Fruit fly (Drosophila melanogaster) whole organism, embryonic: ENCODE data around the gene stops.

ENCODE experiments used
- Abd-B ChIP-seq: fragments of 200-800 bp; sonication (Bioruptor generic); optimal IDR thresholded peaks from 2 replicates; lab custom pipeline; 2018; ENCODE audit warnings: missing biosample characterization, mild to moderate bottlenecking, missing genetic modification characterization, moderate library complexity
- Bgb ChIP-seq: fragments of 200-800 bp; sonication (Bioruptor generic); IDR thresholded peaks from 2 replicates; pipeline ENCODE4 v1.3.6; 2022; ENCODE audit warnings: missing biosample characterization, missing genetic modification characterization; ENCODE audit not compliant: partially characterized antibody
- Blimp-1 ChIP-seq: fragments of 200-800 bp; sonication (Bioruptor generic); optimal IDR thresholded peaks from 3 replicates; lab custom pipeline; 2018; ENCODE audit warnings: missing biosample characterization, missing genetic modification characterization, mild to moderate bottlenecking, moderate library complexity, missing genetic modification reagents
- CG10366 ChIP-seq: fragments of 200-800 bp; sonication (Bioruptor generic); IDR thresholded peaks from 2 replicates; pipeline ENCODE4 v1.3.6; 2022; ENCODE audit warnings: missing biosample characterization, missing genetic modification characterization
- CG10543 ChIP-seq: fragments of 200-800 bp; sonication (Bioruptor generic); optimal IDR thresholded peaks from 3 replicates; lab custom pipeline; 2017; ENCODE audit warnings: missing biosample characterization, mild to moderate bottlenecking, missing genetic modification characterization, moderate library complexity
- CG12391 ChIP-seq: fragments of 200-800 bp; sonication (Bioruptor generic); optimal IDR thresholded peaks from 3 replicates; lab custom pipeline; 2018; ENCODE audit warnings: missing biosample characterization, mild to moderate bottlenecking, missing genetic modification characterization, moderate library complexity
- CG13894 ChIP-seq: fragments of 200-800 bp; sonication (Bioruptor generic); optimal IDR thresholded peaks from 3 replicates; lab custom pipeline; 2018; ENCODE audit warnings: missing biosample characterization, mild to moderate bottlenecking, missing genetic modification characterization, moderate library complexity
- CG1603 ChIP-seq: fragments of 200-800 bp; sonication (Bioruptor generic); optimal IDR thresholded peaks from 2 replicates; lab custom pipeline; 2019; ENCODE audit warnings: missing biosample characterization, mild to moderate bottlenecking, missing genetic modification characterization, moderate library complexity
- CG17186 ChIP-seq: fragments of 200-800 bp; sonication (Bioruptor generic); optimal IDR thresholded peaks from 3 replicates; lab custom pipeline; 2017; ENCODE audit warnings: missing biosample characterization, missing genetic modification reagents, missing genetic modification characterization
- CG18476 ChIP-seq: fragments of 200-800 bp; sonication (Bioruptor generic); optimal IDR thresholded peaks from 2 replicates; lab custom pipeline; 2016; ENCODE audit warnings: missing biosample characterization, mild to moderate bottlenecking, missing genetic modification characterization
- CG2116 ChIP-seq: fragments of 200-800 bp; sonication (Bioruptor generic); optimal IDR thresholded peaks from 3 replicates; lab custom pipeline; 2018; ENCODE audit warnings: missing biosample characterization, mild to moderate bottlenecking, missing genetic modification characterization
- CG3281 ChIP-seq: fragments of 200-800 bp; sonication (Bioruptor generic); optimal IDR thresholded peaks from 3 replicates; lab custom pipeline; 2017; ENCODE audit warnings: missing biosample characterization, mild to moderate bottlenecking, missing genetic modification characterization
- CG34224 ChIP-seq: fragments of 200-800 bp; sonication (Bioruptor generic); IDR thresholded peaks from 3 replicates; pipeline ENCODE4 v1.3.6; 2022; ENCODE audit warnings: missing biosample characterization, missing genetic modification characterization; ENCODE audit not compliant: partially characterized antibody
- CG6689 ChIP-seq: fragments of 200-800 bp; sonication (Bioruptor generic); IDR thresholded peaks from 2 replicates; pipeline ENCODE4 v1.3.6; 2022; ENCODE audit warnings: missing biosample characterization, missing genetic modification characterization
- CG6854 ChIP-seq: fragments of 200-800 bp; sonication (Bioruptor generic); optimal IDR thresholded peaks from 3 replicates; lab custom pipeline; 2017; ENCODE audit warnings: missing biosample characterization, mild to moderate bottlenecking, missing genetic modification characterization
- CG8388 ChIP-seq: fragments of 200-800 bp; sonication (Bioruptor generic); optimal IDR thresholded peaks from 2 replicates; lab custom pipeline; 2019; ENCODE audit warnings: missing biosample characterization, mild to moderate bottlenecking, missing genetic modification characterization, moderate library complexity
- CG8478 ChIP-seq: fragments of >200 bp; optimal IDR thresholded peaks from 2 replicates; lab custom pipeline; 2018
- CkIIα-i1 ChIP-seq: fragments of 200-800 bp; sonication (Bioruptor generic); IDR thresholded peaks from 2 replicates; pipeline ENCODE4 v1.3.6; 2022; ENCODE audit warnings: missing biosample characterization, missing genetic modification characterization
- Dad ChIP-seq: fragments of 200-800 bp; sonication (Bioruptor generic); optimal IDR thresholded peaks from 3 replicates; lab custom pipeline; 2016; ENCODE audit warnings: missing biosample characterization, missing genetic modification characterization
- Ets65A ChIP-seq: fragments of 200-800 bp; sonication (Bioruptor generic); peaks from one replicate; lab custom pipeline; 2016; ENCODE audit warnings: missing biosample characterization, missing genetic modification characterization
- HHEX ChIP-seq: fragments of 200-800 bp; sonication (Bioruptor generic); optimal IDR thresholded peaks from 3 replicates; lab custom pipeline; 2017; ENCODE audit warnings: missing biosample characterization, mild to moderate bottlenecking, missing genetic modification characterization, missing genetic modification reagents
- Mes4 ChIP-seq: fragments of 200-800 bp; sonication (Bioruptor generic); optimal IDR thresholded peaks from 2 replicates; lab custom pipeline; 2016; ENCODE audit warnings: missing biosample characterization, missing genetic modification characterization
- NC2α ChIP-seq: fragments of 200-800 bp; sonication (Bioruptor generic); optimal IDR thresholded peaks from 2 replicates; lab custom pipeline; 2016; ENCODE audit warnings: missing biosample characterization, missing genetic modification characterization
- Nf-YA ChIP-seq: fragments of 200-800 bp; sonication (Bioruptor generic); IDR thresholded peaks from 2 replicates; pipeline ENCODE4 v1.3.6; 2022; ENCODE audit warnings: missing biosample characterization, missing genetic modification characterization
- Nf-YB ChIP-seq: fragments of 200-800 bp; sonication (Bioruptor generic); optimal IDR thresholded peaks from 3 replicates; lab custom pipeline; 2019; ENCODE audit warnings: missing biosample characterization, mild to moderate bottlenecking, missing genetic modification characterization, moderate library complexity
- Pdp1 ChIP-seq, 2 experiments: fragments of 200-800 bp; sonication (Bioruptor generic); optimal IDR thresholded peaks; 3 replicates each; lab custom pipeline; 2016; ENCODE audit warnings: missing biosample characterization in 2 of 2, missing genetic modification characterization in 2 of 2, mild to moderate bottlenecking in 1 of 2, moderate library complexity in 1 of 2
- Ptx1 ChIP-seq: fragments of 200-800 bp; sonication (Bioruptor generic); IDR thresholded peaks from 2 replicates; pipeline ENCODE4 v1.3.6; 2022; ENCODE audit warnings: missing biosample characterization, missing genetic modification characterization
- Rx ChIP-seq: fragments of 200-800 bp; sonication (Bioruptor generic); IDR thresholded peaks from 2 replicates; pipeline ENCODE4 v1.3.6; 2022; ENCODE audit warnings: missing biosample characterization, missing genetic modification characterization
- Taf1 ChIP-seq: fragments of 200-800 bp; sonication (Bioruptor generic); IDR thresholded peaks from 2 replicates; pipeline ENCODE4 v1.3.6; 2022; ENCODE audit warnings: missing biosample characterization, missing genetic modification characterization
- Trl ChIP-seq, 3 experiments: fragments of >200 bp in 2 of 3; fragments of 200-800 bp in 1 of 3; sonication (Bioruptor generic) in 1 of 3; optimal IDR thresholded peaks; 2 replicates in 1 of 3; 3 replicates in 2 of 3; lab custom pipeline; 2016 to 2017; ENCODE audit warnings: missing biosample characterization in 1 of 3, missing genetic modification characterization in 1 of 3
- Xrp1 ChIP-seq: fragments of 200-800 bp; sonication (Bioruptor generic); IDR thresholded peaks from 2 replicates; pipeline ENCODE4 v1.3.6; 2022; ENCODE audit warnings: missing biosample characterization, missing genetic modification characterization
- cas ChIP-seq: fragments of 200-800 bp; sonication (Bioruptor generic); IDR thresholded peaks from 2 replicates; pipeline ENCODE4 v1.3.6; 2022; ENCODE audit warnings: missing biosample characterization, missing genetic modification characterization
- cato ChIP-seq: fragments of 200-800 bp; sonication (Bioruptor generic); optimal IDR thresholded peaks from 2 replicates; lab custom pipeline; 2016; ENCODE audit warnings: missing biosample characterization, missing genetic modification characterization, borderline replicate concordance
- crol ChIP-seq: fragments of 200-800 bp; sonication (Bioruptor generic); IDR thresholded peaks from 2 replicates; pipeline ENCODE4 v1.3.6; 2022; ENCODE audit warnings: missing biosample characterization, missing genetic modification characterization
- dysf ChIP-seq: fragments of 200-800 bp; sonication (Bioruptor generic); IDR thresholded peaks from 3 replicates; pipeline ENCODE4 v1.3.6; 2022; ENCODE audit warnings: missing biosample characterization, missing genetic modification characterization
- ems ChIP-seq: fragments of 200-800 bp; sonication (Bioruptor generic); optimal IDR thresholded peaks from 3 replicates; lab custom pipeline; 2016; ENCODE audit warnings: missing biosample characterization, missing genetic modification characterization
- grau ChIP-seq: fragments of 200-800 bp; optimal IDR thresholded peaks from 3 replicates; lab custom pipeline; 2019; ENCODE audit warnings: missing biosample characterization, mild to moderate bottlenecking, missing genetic modification characterization, moderate library complexity
- grn ChIP-seq: fragments of 200-800 bp; sonication (Bioruptor generic); optimal IDR thresholded peaks from 3 replicates; lab custom pipeline; 2017; ENCODE audit warnings: missing biosample characterization, missing genetic modification characterization
- h ChIP-seq: fragments of >200 bp; optimal IDR thresholded peaks from 2 replicates; lab custom pipeline; 2017
- hkb ChIP-seq, 2 experiments: fragments of 200-800 bp in 1 of 2; fragments of >200 bp in 1 of 2; sonication (Bioruptor generic) in 1 of 2; IDR thresholded peaks in 1 of 2; optimal IDR thresholded peaks in 1 of 2; 2 replicates each; pipeline versions ENCODE4 v1.3.6 to Lab custom; 2017 to 2022; ENCODE audit warnings: missing biosample characterization in 1 of 2, missing genetic modification characterization in 1 of 2
- jing ChIP-seq: fragments of 200-800 bp; sonication (Bioruptor generic); optimal IDR thresholded peaks from 2 replicates; lab custom pipeline; 2018; ENCODE audit warnings: missing biosample characterization, mild to moderate bottlenecking, missing genetic modification characterization
- jumu ChIP-seq: fragments of 200-800 bp; sonication (Bioruptor generic); optimal IDR thresholded peaks from 3 replicates; lab custom pipeline; 2016; ENCODE audit warnings: missing biosample characterization, missing genetic modification characterization
- nau ChIP-seq: fragments of 200-800 bp; sonication (Bioruptor generic); optimal IDR thresholded peaks from 3 replicates; lab custom pipeline; 2017; ENCODE audit warnings: missing biosample characterization, mild to moderate bottlenecking, missing genetic modification characterization, missing genetic modification reagents
- phol ChIP-seq: fragments of 200-800 bp; sonication (Bioruptor generic); optimal IDR thresholded peaks from 3 replicates; lab custom pipeline; 2018; ENCODE audit warnings: missing biosample characterization, mild to moderate bottlenecking, missing genetic modification characterization, moderate library complexity
- pzg ChIP-seq: fragments of 200-800 bp; sonication (Bioruptor generic); optimal IDR thresholded peaks from 3 replicates; lab custom pipeline; 2018; ENCODE audit warnings: missing biosample characterization, mild to moderate bottlenecking, missing genetic modification characterization, moderate library complexity
- sens-2 ChIP-seq: fragments of 200-800 bp; sonication (Bioruptor generic); IDR thresholded peaks from 2 replicates; pipeline ENCODE4 v1.3.6; 2022; ENCODE audit warnings: missing biosample characterization, missing genetic modification characterization
- slbo ChIP-seq: fragments of 200-800 bp; sonication (Bioruptor generic); IDR thresholded peaks from 2 replicates; pipeline ENCODE4 v1.3.6; 2022; ENCODE audit warnings: missing biosample characterization, missing genetic modification characterization
- stc ChIP-seq: fragments of 200-800 bp; sonication (Bioruptor generic); IDR thresholded peaks from 2 replicates; pipeline ENCODE4 v1.3.6; 2022; ENCODE audit warnings: missing biosample characterization, missing genetic modification characterization
- tap ChIP-seq: fragments of 200-800 bp; optimal IDR thresholded peaks from 3 replicates; lab custom pipeline; 2019; ENCODE audit warnings: missing biosample characterization, mild to moderate bottlenecking, missing genetic modification characterization, moderate library complexity

The stops gene

dm6 chr3R:31218214-31218876, 49.4 kb upstream of the stops start (continued):
- no peak for TF ChIP-seq Nf-YB (GFP tag; lab: Kevin White, UChicago)
- TF ChIP-seq Mes4 (GFP tag; lab: Kevin White, UChicago) = no peak
- TF ChIP-seq dysf (GFP tag; lab: Robert Waterston, UW) = no peak
- TF ChIP-seq CG17186 (GFP tag; lab: Kevin White, UChicago) = peak; percentile 22
- TF ChIP-seq Blimp-1 = no peak
- no peak for TF ChIP-seq CG34224
- peak; percentile 11 for TF ChIP-seq CG1603
- TF ChIP-seq grau (tag; lab: Kevin White, UChicago) = peak; percentile 22
- TF ChIP-seq Rx (GFP tag; lab: Robert Waterston, UW) = no peak

DNA sequence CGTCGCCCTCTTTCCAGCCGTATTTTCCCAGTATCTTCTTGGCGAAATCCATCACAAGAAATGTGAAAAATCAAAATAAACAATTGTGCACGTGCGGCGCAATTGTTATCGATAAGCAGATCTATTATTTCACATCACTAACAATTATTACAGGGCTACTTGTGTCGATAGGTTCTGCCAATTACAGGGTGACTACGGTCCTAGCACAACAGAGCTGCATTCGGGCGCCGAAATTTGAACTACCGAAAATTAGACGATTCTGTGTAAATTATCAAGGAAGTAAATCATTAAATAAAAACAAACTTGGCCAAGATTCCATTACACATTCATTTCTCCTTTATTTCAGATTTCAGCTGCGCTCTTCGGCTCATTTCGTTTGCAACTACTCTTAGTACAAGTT, 46.9 kb upstream of the stops start, which contains the start of gene CG15561:
Gene CG15561 (minus strand): TSS at position 113 of the 400 bp plus-strand sequence.
- TF ChIP-seq CG10543 (GFP tag; lab: Kevin White, UChicago) (peak; percentile 52), HHEX (GFP tag; lab: Kevin White, UChicago) (peak; percentile 23), CG6854 (no peak), CG2116 (GFP tag; lab: Kevin White, UChicago) (peak; percentile 99), Nf-YA (GFP tag; lab: Robert Waterston, UW) (no peak), pzg (peak; percentile 96), Taf1 (GFP tag; lab: Robert Waterston, UW) (no peak), crol (GFP tag; lab: Robert Waterston, UW) (no peak), jumu (GFP tag; lab: Kevin White, UChicago) (peak; percentile 45), tap (tag; lab: Kevin White, UChicago) (no peak), grn (GFP tag; lab: Kevin White, UChicago) (no peak), ems (GFP tag; lab: Kevin White, UChicago) (peak; percentile 18), Dad (GFP tag; lab: Kevin White, UChicago) (peak; percentile 55), CG12391 (tag; lab: Kevin White, UChicago) (peak; percentile 33), h (lab: Kevin White, UChicago) (no peak), NC2α (GFP tag; lab: Kevin White, UChicago) (no peak), slbo (GFP tag; lab: Robert Waterston, UW) (no peak), Ptx1 (GFP tag; lab: Robert Waterston, UW) (no peak), nau (no peak), CG3281 (GFP tag; lab: Kevin White, UChicago) (no peak), CG8388 (GFP tag; lab: Kevin White, UChicago) (no peak), Bgb (GFP tag; lab: Robert Waterston, UW) (no peak), phol (peak; percentile 25), stc (no peak), sens-2 (GFP tag; lab: Robert Waterston, UW) (no peak), jing (GFP tag; lab: Kevin White, UChicago) (no peak), Pdp1 (GFP tag; optimal IDR thresholded peaks at IDR 0.05; lab: Kevin White, UChicago) (peak in 1 of 2 experiments; percentile 48), CG6689 (GFP tag; lab: Robert Waterston, UW) (no peak), CG10366 (GFP tag; lab: Robert Waterston, UW) (no peak), Abd-B (GFP tag; lab: Kevin White, UChicago) (no peak), Trl (optimal IDR thresholded peaks at IDR 0.05; lab: Kevin White, UChicago) (no peak), Trl (GFP tag; optimal IDR thresholded peaks at IDR 0.05; lab: Kevin White, UChicago) (peak; percentile 32), CG18476 (GFP tag; lab: Kevin White, UChicago) (no peak), cato (GFP tag; lab: Kevin White, UChicago) (no peak), hkb (optimal IDR thresholded peaks at IDR 0.05; lab: Kevin White, UChicago) (no peak), hkb (GFP tag; IDR thresholded peaks at IDR 0.05; lab: Robert Waterston, UW) (no peak), CkIIα-i1 (GFP tag; lab: Robert Waterston, UW) (no peak), Xrp1 (GFP tag; lab: Robert Waterston, UW) (no peak), cas (no peak), Ets65A (peak; percentile 91), CG13894 (peak; percentile 80), CG8478 (no peak)
